Worm (Caenorhabditis elegans): ENCODE results near the gene ceh-36.

ceh-36 gene

ce11 chrX:14165156-14165555, 21.2 kb downstream of the ceh-36 start:
- no peak for TF ChIP-seq mml-1 (tag; optimal IDR thresholded peaks at IDR 0.05)
- no peak for TF ChIP-seq nhr-77 (tag; optimal IDR thresholded peaks at IDR 0.05)
- no peak for TF ChIP-seq sea-2 (GFP tag; optimal IDR thresholded peaks at IDR 0.05)
- TF ChIP-seq ztf-11 (tag; optimal IDR thresholded peaks at IDR 0.05): no peak

DNA sequence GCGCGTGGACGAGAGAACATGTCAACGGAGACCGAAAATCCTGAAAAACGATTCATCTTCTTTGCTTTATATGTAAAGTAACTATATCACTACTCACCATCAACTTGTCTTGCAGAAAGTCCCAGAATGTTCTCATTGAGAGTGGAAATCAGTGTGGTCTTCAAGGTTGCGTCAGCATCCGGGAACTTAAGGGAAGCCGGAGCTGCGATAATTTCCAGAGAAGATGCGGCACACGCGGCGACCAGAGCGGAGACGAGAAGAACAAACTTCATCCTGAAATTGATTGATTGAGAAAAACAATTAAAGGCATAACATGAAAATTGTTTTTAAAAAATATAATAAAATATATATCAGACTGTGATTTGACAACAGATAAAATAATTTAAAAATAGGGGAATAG, 22.1 kb downstream of the ceh-36 start, which contains the start of gene vha-20:
vha-20 (minus strand) TSS at position 273 of the 400 bp plus-strand sequence.
- TF ChIP-seq ztf-4 (tag; optimal IDR thresholded peaks at IDR 0.05) (no peak), nhr-43 (tag; optimal IDR thresholded peaks at IDR 0.05; ENCODE audit: poor library complexity, severe bottlenecking) (peak; percentile 36), aly-2 (tag; optimal IDR thresholded peaks at IDR 0.05) (no peak), ama-1 (optimal IDR thresholded peaks at IDR 0.05) (peak; percentile 7), jun-1 (tag; optimal IDR thresholded peaks at IDR 0.05) (no peak), elt-2 (tag; optimal IDR thresholded peaks at IDR 0.05) (peak; percentile 1)

DNA sequence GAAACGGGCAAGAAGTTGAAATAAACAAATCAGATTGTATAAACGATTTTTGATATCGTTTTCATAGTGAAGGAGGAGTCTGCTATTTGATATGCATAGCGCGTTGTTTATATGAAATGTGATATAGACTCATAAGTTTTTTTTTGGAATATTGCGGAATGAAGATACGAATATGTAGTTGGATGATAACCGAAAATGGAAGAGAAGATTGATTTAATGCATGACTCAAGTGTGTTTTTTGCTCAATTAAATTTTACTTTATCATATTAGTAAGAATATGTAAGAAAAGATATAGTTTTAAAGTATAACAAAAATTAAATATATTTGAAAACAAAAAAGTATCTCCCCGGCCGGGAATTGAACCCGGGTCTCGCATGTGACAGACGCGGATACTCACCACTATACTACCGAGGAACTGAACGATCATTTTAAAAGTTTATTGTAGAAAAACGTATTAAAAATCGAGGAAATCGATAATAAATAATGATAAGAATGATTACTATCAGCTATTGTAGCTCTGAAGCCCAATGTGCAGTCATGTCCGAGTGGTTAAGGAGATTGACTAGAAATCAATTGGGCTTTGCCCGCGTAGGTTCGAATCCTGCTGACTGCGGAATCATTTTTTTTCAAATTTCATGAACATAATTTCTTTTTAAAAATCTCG, 24.6 kb downstream of the ceh-36 start, which contains the start of gene lgc-25:
lgc-25 (minus strand) TSS at position 51 of the 664 bp plus-strand sequence.
- no peak for TF ChIP-seq fos-1 (tag; optimal IDR thresholded peaks at IDR 0.05)
- TF ChIP-seq pqm-1 (tag; optimal IDR thresholded peaks at IDR 0.05): peak; percentile 88
- TF ChIP-seq elt-2 (tag; optimal IDR thresholded peaks at IDR 0.05): peak; percentile 56
- peak; percentile 29 for TF ChIP-seq nhr-43 (tag; optimal IDR thresholded peaks at IDR 0.05; ENCODE audit: poor library complexity, severe bottlenecking)
- peak; percentile 47 for TF ChIP-seq ceh-28 (tag; optimal IDR thresholded peaks at IDR 0.05)
- TF ChIP-seq egl-5 (tag; optimal IDR thresholded peaks at IDR 0.05): no peak

- no peak for TF ChIP-seq ceh-82 (tag; optimal IDR thresholded peaks at IDR 0.05)
- no peak for TF ChIP-seq fos-1 (tag; optimal IDR thresholded peaks at IDR 0.05)
- TF ChIP-seq pha-4 (tag; optimal IDR thresholded peaks at IDR 0.05): no peak
- no peak for TF ChIP-seq nhr-76 (tag; optimal IDR thresholded peaks at IDR 0.05)
- TF ChIP-seq elt-2 (tag; optimal IDR thresholded peaks at IDR 0.05): no peak
- no peak for TF ChIP-seq pqm-1 (tag; optimal IDR thresholded peaks at IDR 0.05)
- no peak for TF ChIP-seq R02D3.7 (tag; optimal IDR thresholded peaks at IDR 0.05)
- TF ChIP-seq fkh-10 (GFP tag; optimal IDR thresholded peaks at IDR 0.05): no peak
- no peak for TF ChIP-seq snpc-4 (tag; optimal IDR thresholded peaks at IDR 0.05)
- no peak for TF ChIP-seq nhr-67 (tag; optimal IDR thresholded peaks at IDR 0.05)
- TF ChIP-seq skn-1 (tag; optimal IDR thresholded peaks at IDR 0.05): no peak
- no peak for TF ChIP-seq lin-15B (tag; optimal IDR thresholded peaks at IDR 0.05)
- TF ChIP-seq nhr-12 (tag; optimal IDR thresholded peaks at IDR 0.05): no peak
- TF ChIP-seq aly-2 (tag; optimal IDR thresholded peaks at IDR 0.05): no peak
- TF ChIP-seq lsy-12 (tag; optimal IDR thresholded peaks at IDR 0.05): no peak
These were observed 29.5 kb downstream of the ceh-36 start, which contains the start of gene ceh-90 for ce11 chrX:14156913-14157312. TSS of gene ceh-90 (minus strand) at chrX:14157013.

ce11 chrX:14152644-14153043, 33.7 kb downstream of the ceh-36 start:
- TF ChIP-seq unc-62 (GFP tag; optimal IDR thresholded peaks at IDR 0.05) (no peak), pha-4 (tag; optimal IDR thresholded peaks at IDR 0.05) (no peak)

ce11 chrX:14147400-14147799, 39.0 kb downstream of the ceh-36 start, which contains the start of gene akt-2:
TSS of gene akt-2 (plus strand) at chrX:14147700.
- TF ChIP-seq elt-3 (tag; optimal IDR thresholded peaks at IDR 0.05) (no peak), pha-4 (tag; optimal IDR thresholded peaks at IDR 0.05) (no peak)

ce11 chrX:14146740-14147140, 39.6 kb downstream of the ceh-36 start:
- TF ChIP-seq egl-5 (tag; optimal IDR thresholded peaks at IDR 0.05) (no peak), fkh-2 (tag; optimal IDR thresholded peaks at IDR 0.05) (no peak), pha-4 (tag; optimal IDR thresholded peaks at IDR 0.05) (peak; percentile 97), ztf-11 (tag; optimal IDR thresholded peaks at IDR 0.05) (no peak), ceh-9 (tag; optimal IDR thresholded peaks at IDR 0.05) (no peak), fkh-10 (GFP tag; optimal IDR thresholded peaks at IDR 0.05) (no peak), nhr-25 (tag; optimal IDR thresholded peaks at IDR 0.05) (peak; percentile 93), elt-2 (tag; optimal IDR thresholded peaks at IDR 0.05) (peak; percentile 52), nfya-1 (tag; optimal IDR thresholded peaks at IDR 0.05; ENCODE audit: insufficient read depth) (peak; percentile 88), egl-27 (tag; optimal IDR thresholded peaks at IDR 0.05) (no peak), lin-39 (tag; optimal IDR thresholded peaks at IDR 0.05) (peak; percentile 88), ama-1 (optimal IDR thresholded peaks at IDR 0.05) (peak; percentile 4), nhr-12 (tag; optimal IDR thresholded peaks at IDR 0.05) (no peak), nhr-67 (tag; optimal IDR thresholded peaks at IDR 0.05) (no peak), elt-1 (tag; optimal IDR thresholded peaks at IDR 0.05) (peak; percentile 27), nhr-23 (tag; optimal IDR thresholded peaks at IDR 0.05) (peak; percentile 86), sea-2 (GFP tag; optimal IDR thresholded peaks at IDR 0.05) (peak; percentile 23), mdl-1 (tag; optimal IDR thresholded peaks at IDR 0.05) (no peak), lsy-12 (tag; optimal IDR thresholded peaks at IDR 0.05) (no peak), nhr-76 (tag; optimal IDR thresholded peaks at IDR 0.05) (no peak), R02D3.7 (tag; optimal IDR thresholded peaks at IDR 0.05) (no peak), snpc-4 (tag; optimal IDR thresholded peaks at IDR 0.05) (peak; percentile 51), unc-39 (tag; optimal IDR thresholded peaks at IDR 0.05) (no peak), ztf-4 (tag; optimal IDR thresholded peaks at IDR 0.05) (no peak), nhr-77 (tag; optimal IDR thresholded peaks at IDR 0.05) (no peak), jun-1 (tag; optimal IDR thresholded peaks at IDR 0.05) (peak; percentile 80)

Measured in whole organism, L3 larva.